Worm (Caenorhabditis elegans) whole organism, midembryonic: ENCODE measurements around the gene T04B2.7.

Experiments used
- T22C8.4 ChIP-seq: fragments of 200-800 bp; sonication (Bioruptor generic); IDR thresholded peaks from 2 replicates; pipeline ENCODE4 v1.3.6; 2022; ENCODE audit warnings: missing genetic modification characterization, missing compliant biosample characterization
- cog-1 ChIP-seq: sonication (generic microtip); optimal IDR thresholded peaks from 2 replicates; lab custom pipeline; 2016; ENCODE audit warnings: missing genetic modification characterization, missing compliant biosample characterization
- flt-1 ChIP-seq: fragments of 200-800 bp; sonication (Bioruptor generic); IDR thresholded peaks from 2 replicates; pipeline ENCODE4 v1.3.6; 2022; ENCODE audit warnings: missing genetic modification characterization, missing compliant biosample characterization
- klf-2 ChIP-seq: fragments of 200-800 bp; sonication (Bioruptor generic); conservative IDR thresholded peaks from 2 replicates; pipeline ENCODE4 v1.3.6; 2022; ENCODE audit warnings: missing genetic modification reagents, missing genetic modification characterization, missing compliant biosample characterization
- med-1 ChIP-seq: sonication (generic microtip); optimal IDR thresholded peaks from 2 replicates; lab custom pipeline; 2017; ENCODE audit warnings: missing genetic modification characterization, mild to moderate bottlenecking, missing compliant biosample characterization, antibody characterized with exemption, missing genetic modification reagents; ENCODE audit not compliant: insufficient read depth
- ref-1 ChIP-seq: fragments of 200-800 bp; sonication (Bioruptor generic); conservative IDR thresholded peaks from 2 replicates; pipeline ENCODE4 v1.3.6; 2022; ENCODE audit warnings: missing genetic modification reagents, missing genetic modification characterization, missing compliant biosample characterization
- ztf-23 ChIP-seq: fragments of 200-800 bp; sonication (Bioruptor generic); IDR thresholded peaks from 2 replicates; pipeline ENCODE4 v1.3.6; 2022; ENCODE audit warnings: missing genetic modification reagents, missing genetic modification characterization, missing compliant biosample characterization
- ztf-29 ChIP-seq: fragments of 200-800 bp; sonication (Bioruptor generic); IDR thresholded peaks from 2 replicates; pipeline ENCODE4 v1.3.6; 2022; ENCODE audit warnings: missing genetic modification reagents, missing genetic modification characterization, missing compliant biosample characterization

- TF ChIP-seq klf-2 (no peak), flt-1 (GFP tag; lab: Robert Waterston, UW) (no peak), ztf-23 (GFP tag; lab: Robert Waterston, UW) (no peak), cog-1 (tag; lab: Kevin White, UChicago) (no peak), med-1 (GFP tag; lab: Kevin White, UChicago) (no peak), ref-1 (GFP tag; lab: Robert Waterston, UW) (no peak), ztf-29 (no peak), T22C8.4 (GFP tag; lab: Robert Waterston, UW) (no peak)
These were observed 10.0 kb downstream of the T04B2.7 start for ce11 chrIV:10046005-10046404.
